Fruit fly (Drosophila melanogaster) whole organism, wandering third instar larva: ENCODE data around the gene Ets21C.

Experiments used
- CrebA ChIP-seq: fragments of 200-800 bp; sonication (Bioruptor generic); optimal IDR thresholded peaks from 2 replicates; lab custom pipeline; 2016; ENCODE audit warnings: missing biosample characterization, mild to moderate bottlenecking, missing genetic modification characterization, borderline replicate concordance
- Dfd ChIP-seq: fragments of >200 bp; optimal IDR thresholded peaks from 2 replicates; lab custom pipeline; 2017; ENCODE audit warnings: missing biosample characterization, missing genetic modification characterization
- Jra ChIP-seq: sonication (Bioruptor generic); optimal IDR thresholded peaks from 2 replicates; lab custom pipeline; 2016; ENCODE audit warnings: missing biosample characterization, missing genetic modification characterization
- OdsH ChIP-seq: fragments of 200-800 bp; sonication (Bioruptor generic); optimal IDR thresholded peaks from 2 replicates; lab custom pipeline; 2016; ENCODE audit warnings: missing biosample characterization, mild to moderate bottlenecking, missing genetic modification characterization
- br ChIP-seq: fragments of 200-800 bp; sonication (Bioruptor generic); optimal IDR thresholded peaks from 2 replicates; lab custom pipeline; 2016; ENCODE audit warnings: missing biosample characterization, missing genetic modification characterization
- dmrt93B ChIP-seq: fragments of 200-800 bp; sonication (Bioruptor generic); optimal IDR thresholded peaks from 2 replicates; lab custom pipeline; 2018; ENCODE audit warnings: missing biosample characterization, mild to moderate bottlenecking, missing genetic modification characterization
- ey ChIP-seq: fragments of 200-800 bp; sonication (Bioruptor generic); optimal IDR thresholded peaks from 2 replicates; lab custom pipeline; 2016; ENCODE audit warnings: missing biosample characterization, missing genetic modification characterization
- foxo ChIP-seq, 2 experiments: fragments of 200-800 bp; sonication (Bioruptor generic); optimal IDR thresholded peaks; 2 replicates in 1 of 2; 3 replicates in 1 of 2; lab custom pipeline; 2016 to 2017; ENCODE audit warnings: missing biosample characterization in 2 of 2, missing genetic modification characterization in 2 of 2
- h ChIP-seq: fragments of 200-800 bp; sonication (Bioruptor generic); optimal IDR thresholded peaks from 3 replicates; lab custom pipeline; 2016; ENCODE audit warnings: missing biosample characterization, mild to moderate bottlenecking, missing genetic modification characterization
- sage ChIP-seq: fragments of 200-800 bp; sonication (Bioruptor generic); optimal IDR thresholded peaks from 2 replicates; lab custom pipeline; 2016; ENCODE audit warnings: missing biosample characterization, mild to moderate bottlenecking, missing genetic modification characterization

- TF ChIP-seq Jra = no peak
- peak in 1 of 2 experiments; percentile 31 for TF ChIP-seq foxo (GFP tag; optimal IDR thresholded peaks at IDR 0.05; lab: Kevin White, UChicago)
- no peak for TF ChIP-seq dmrt93B
- TF ChIP-seq h (GFP tag; lab: Kevin White, UChicago) = peak; percentile 15
- no peak for TF ChIP-seq sage (GFP tag; lab: Kevin White, UChicago)
- no peak for TF ChIP-seq CrebA (GFP tag; lab: Kevin White, UChicago)
- no peak for TF ChIP-seq OdsH (GFP tag; lab: Kevin White, UChicago)
- no peak for TF ChIP-seq ey (GFP tag; lab: Kevin White, UChicago)
- TF ChIP-seq Dfd = no peak
- no peak for TF ChIP-seq br (GFP tag; lab: Kevin White, UChicago)
These were observed 12.0 kb downstream of the Ets21C start for dm6 chr2L:540572-541210.
